Fruit fly (Drosophila melanogaster): ENCODE results near the gene alpha-Est3.

DNA sequence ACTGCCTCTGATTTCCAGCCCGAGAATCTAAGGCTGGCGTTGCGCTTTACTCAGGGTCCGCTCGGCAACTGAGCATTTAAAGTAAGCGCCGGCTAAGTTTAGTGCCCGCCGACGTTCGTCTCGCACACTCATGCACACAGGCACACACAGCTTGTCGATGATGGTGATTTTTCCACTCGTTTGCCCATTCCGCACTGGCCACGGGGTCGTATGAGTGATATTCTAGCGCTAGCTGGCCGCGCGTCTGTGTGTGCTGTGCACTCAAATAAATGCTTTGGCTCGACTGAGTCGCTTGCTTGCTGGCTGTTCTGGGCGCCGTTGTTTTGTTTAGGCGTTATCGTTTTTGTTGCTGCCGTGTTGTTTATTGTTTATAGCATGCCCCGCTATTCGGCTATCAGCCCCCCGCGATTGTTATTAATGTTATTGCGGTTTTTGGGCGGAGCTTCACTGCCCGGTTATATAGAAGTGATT is 25.8 kb downstream of the alpha-Est3 start, which contains the start of gene alpha-Est8:
- TF ChIP-seq EcR (GFP tag; optimal IDR thresholded peaks at IDR 0.05) (no peak), CG32121 (GFP tag; IDR thresholded peaks at IDR 0.05) (no peak), Snoo (tag; optimal IDR thresholded peaks at IDR 0.05) (no peak), D1 (tag; optimal IDR thresholded peaks at IDR 0.05) (no peak), CG10348 (GFP tag; IDR thresholded peaks at IDR 0.05) (no peak)
